Fruit fly (Drosophila melanogaster) whole organism, pupa: ENCODE measurements around the gene CG12104.

Experiments used
- CG12605 ChIP-seq: fragments of 200-800 bp; sonication (Bioruptor generic); IDR thresholded peaks from 2 replicates; pipeline ENCODE4 v1.3.6; 2022; ENCODE audit warnings: missing biosample characterization, missing genetic modification characterization
- CG13204 ChIP-seq: fragments of 200-800 bp; sonication (Bioruptor generic); optimal IDR thresholded peaks from 2 replicates; lab custom pipeline; 2018; ENCODE audit warnings: missing biosample characterization, mild to moderate bottlenecking, missing genetic modification characterization, moderate library complexity
- CG14655 ChIP-seq: fragments of 200-800 bp; sonication (Bioruptor generic); optimal IDR thresholded peaks from 3 replicates; lab custom pipeline; 2017; ENCODE audit warnings: mild to moderate bottlenecking, missing biosample characterization, missing genetic modification reagents, missing genetic modification characterization
- CG32121 ChIP-seq: fragments of 200-800 bp; sonication (Bioruptor generic); IDR thresholded peaks from 2 replicates; pipeline ENCODE4 v1.3.6; 2022; ENCODE audit warnings: missing biosample characterization, missing genetic modification characterization
- CG9948 ChIP-seq: fragments of 200-800 bp; sonication (Bioruptor generic); optimal IDR thresholded peaks from 2 replicates; lab custom pipeline; 2018; ENCODE audit warnings: missing biosample characterization, mild to moderate bottlenecking, missing genetic modification characterization, moderate library complexity
- Ets98B ChIP-seq: fragments of 200-800 bp; sonication (Bioruptor generic); IDR thresholded peaks from 2 replicates; pipeline ENCODE4 v1.3.6; 2022; ENCODE audit warnings: missing biosample characterization, missing genetic modification characterization
- Pif1B ChIP-seq: fragments of 200-800 bp; sonication (Bioruptor generic); optimal IDR thresholded peaks from 3 replicates; lab custom pipeline; 2016; ENCODE audit warnings: missing biosample characterization, missing genetic modification characterization
- gl ChIP-seq: fragments of 200-800 bp; sonication (Bioruptor generic); optimal IDR thresholded peaks from 2 replicates; lab custom pipeline; 2018; ENCODE audit warnings: missing biosample characterization, mild to moderate bottlenecking, missing genetic modification characterization

DNA sequence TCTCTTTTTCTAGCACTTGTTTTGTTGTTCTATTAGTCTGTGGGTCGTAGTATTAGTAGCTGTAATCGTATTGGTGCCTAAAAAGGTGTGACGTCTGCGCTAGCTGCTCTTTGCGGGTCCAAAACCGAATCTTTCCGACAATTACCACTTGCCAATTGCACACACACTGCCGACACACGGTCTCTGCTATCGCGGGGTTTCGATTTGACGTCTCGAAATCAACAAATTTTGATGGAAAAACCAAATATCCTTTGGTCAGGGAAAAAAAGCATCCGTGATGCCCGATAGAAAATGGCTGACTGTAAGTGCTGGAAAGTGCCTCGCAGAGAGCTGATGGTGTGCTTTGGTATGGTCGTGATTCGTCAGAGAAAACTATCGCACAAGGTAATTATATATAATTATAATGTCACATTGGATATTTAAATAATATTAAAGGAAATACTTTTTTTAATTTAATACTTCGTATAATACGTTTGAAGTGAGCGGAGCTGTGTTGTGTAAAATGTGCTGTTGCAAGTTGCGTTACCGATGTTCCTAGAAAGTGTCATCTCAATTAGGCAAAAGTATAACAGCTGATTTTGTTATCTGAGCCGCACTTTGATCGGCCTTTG, 44.2 kb downstream of the CG12104 start, which contains the start of the genes Pex10 and CG12099:
- TF ChIP-seq CG14655 (GFP tag; lab: Kevin White, UChicago) (no peak), Ets98B (GFP tag; lab: Robert Waterston, UW) (peak; percentile 88), CG13204 (GFP tag; lab: Kevin White, UChicago) (no peak), CG9948 (tag; lab: Kevin White, UChicago) (peak; percentile 67), gl (tag; lab: Kevin White, UChicago) (no peak), Pif1B (GFP tag; lab: Kevin White, UChicago) (peak; percentile 75), CG12605 (GFP tag; lab: Robert Waterston, UW) (no peak), CG32121 (GFP tag; lab: Robert Waterston, UW) (peak; percentile 86)
